Fruit fly (Drosophila melanogaster) whole organism, prepupa: Measurements from ENCODE around the gene CG11670.

ENCODE experiments used
- CG6808 ChIP-seq: fragments of 200-800 bp; sonication (Bioruptor generic); optimal IDR thresholded peaks from 3 replicates; lab custom pipeline; 2017; ENCODE audit warnings: missing biosample characterization, missing genetic modification characterization, mild to moderate bottlenecking, moderate library complexity, missing genetic modification reagents
- CG7368 ChIP-seq: fragments of 200-800 bp; sonication (Bioruptor generic); optimal IDR thresholded peaks from 3 replicates; lab custom pipeline; 2016; ENCODE audit warnings: missing biosample characterization, missing genetic modification characterization
- CG8632 ChIP-seq: fragments of 200-800 bp; sonication (Bioruptor generic); optimal IDR thresholded peaks from 3 replicates; lab custom pipeline; 2016; ENCODE audit warnings: missing biosample characterization, missing genetic modification characterization
- Eip78C ChIP-seq: fragments of 200-800 bp; sonication (Bioruptor generic); peaks from one replicate; lab custom pipeline; 2016; ENCODE audit warnings: missing biosample characterization, missing genetic modification characterization
- Gug ChIP-seq: fragments of 200-800 bp; sonication (Bioruptor generic); IDR thresholded peaks from 2 replicates; pipeline ENCODE4 v1.3.6; 2022; ENCODE audit warnings: missing biosample characterization, missing genetic modification characterization
- Lpt ChIP-seq: fragments of 200-800 bp; sonication (Bioruptor generic); optimal IDR thresholded peaks from 3 replicates; lab custom pipeline; 2016; ENCODE audit warnings: missing biosample characterization, missing genetic modification characterization
- Met ChIP-seq: fragments of 200-800 bp; sonication (Bioruptor generic); optimal IDR thresholded peaks from 3 replicates; lab custom pipeline; 2016; ENCODE audit warnings: missing biosample characterization, missing genetic modification characterization
- OdsH ChIP-seq: fragments of 200-800 bp; sonication (Bioruptor generic); optimal IDR thresholded peaks from 3 replicates; lab custom pipeline; 2016; ENCODE audit warnings: missing biosample characterization, missing genetic modification characterization
- Smox ChIP-seq: fragments of 200-800 bp; sonication (Bioruptor generic); optimal IDR thresholded peaks from 3 replicates; lab custom pipeline; 2016; ENCODE audit warnings: missing biosample characterization, missing genetic modification characterization
- acj6 ChIP-seq: fragments of 200-800 bp; sonication (Bioruptor generic); optimal IDR thresholded peaks from 3 replicates; lab custom pipeline; 2016; ENCODE audit warnings: missing biosample characterization, missing genetic modification characterization
- dac ChIP-seq: fragments of 200-800 bp; sonication (Bioruptor generic); optimal IDR thresholded peaks from 2 replicates; lab custom pipeline; 2017; ENCODE audit warnings: missing biosample characterization, mild to moderate bottlenecking, missing genetic modification characterization
- dsx ChIP-seq: fragments of 200-800 bp; optimal IDR thresholded peaks from 3 replicates; lab custom pipeline; 2019; ENCODE audit warnings: missing biosample characterization, mild to moderate bottlenecking, missing genetic modification characterization, moderate library complexity; ENCODE audit not compliant: poor library complexity, severe bottlenecking
- pdm3 ChIP-seq: fragments of 200-800 bp; sonication (Bioruptor generic); optimal IDR thresholded peaks from 3 replicates; lab custom pipeline; 2016; ENCODE audit warnings: missing biosample characterization, missing genetic modification characterization
- salr ChIP-seq, 2 experiments: fragments of 200-800 bp; sonication (Bioruptor generic); optimal IDR thresholded peaks; 3 replicates each; lab custom pipeline; 2016 to 2018; ENCODE audit warnings: missing biosample characterization in 2 of 2, missing genetic modification characterization in 2 of 2, mild to moderate bottlenecking in 1 of 2

- no peak for TF ChIP-seq Eip78C (GFP tag; lab: Kevin White, UChicago)
- no peak for TF ChIP-seq acj6 (GFP tag; lab: Kevin White, UChicago)
- TF ChIP-seq CG8632 (GFP tag; lab: Kevin White, UChicago) = no peak
- no peak for TF ChIP-seq pdm3 (GFP tag; lab: Kevin White, UChicago)
- no peak for TF ChIP-seq OdsH (GFP tag; lab: Kevin White, UChicago)
- no peak for TF ChIP-seq CG7368 (GFP tag; lab: Kevin White, UChicago)
- no peak for TF ChIP-seq Smox (GFP tag; lab: Kevin White, UChicago)
- TF ChIP-seq Met (GFP tag; lab: Kevin White, UChicago) = no peak
- TF ChIP-seq Lpt (GFP tag; lab: Kevin White, UChicago) = no peak
- TF ChIP-seq dsx (GFP tag; lab: Kevin White, UChicago) = no peak
- no peak for TF ChIP-seq Gug (GFP tag; lab: Robert Waterston, UW)
- TF ChIP-seq salr (GFP tag; optimal IDR thresholded peaks at IDR 0.05; lab: Kevin White, UChicago) = no peak
- no peak for TF ChIP-seq dac (GFP tag; lab: Kevin White, UChicago)
- TF ChIP-seq CG6808 (GFP tag; lab: Kevin White, UChicago) = no peak
Observed at dm6 chr3R:13041750-13042149, at the start of gene CG11670.
